Fruit fly (Drosophila melanogaster) whole organism, adult: ENCODE results near the gene CG43445.

Experiments
- CG11617 ChIP-seq: fragments of 200-800 bp; sonication (Bioruptor generic); optimal IDR thresholded peaks from 2 replicates; lab custom pipeline; 2017; ENCODE audit warnings: mild to moderate bottlenecking, missing biosample characterization, missing genetic modification reagents, missing genetic modification characterization
- CG12768 ChIP-seq: fragments of 200-800 bp; sonication (Bioruptor generic); optimal IDR thresholded peaks from 2 replicates; lab custom pipeline; 2017; ENCODE audit warnings: missing biosample characterization, missing genetic modification characterization, mild to moderate bottlenecking, moderate library complexity, missing genetic modification reagents
- CG14711 ChIP-seq: fragments of 200-800 bp; sonication (Bioruptor generic); optimal IDR thresholded peaks from 2 replicates; lab custom pipeline; 2018; ENCODE audit warnings: missing biosample characterization, mild to moderate bottlenecking, missing genetic modification characterization, moderate library complexity
- CG1620 ChIP-seq: fragments of 200-800 bp; sonication (Bioruptor generic); optimal IDR thresholded peaks from 2 replicates; lab custom pipeline; 2016; ENCODE audit warnings: missing biosample characterization, missing genetic modification characterization
- CG33017 ChIP-seq: fragments of 200-800 bp; sonication (Bioruptor generic); optimal IDR thresholded peaks from 2 replicates; lab custom pipeline; 2018; ENCODE audit warnings: missing biosample characterization, mild to moderate bottlenecking, missing genetic modification characterization, moderate library complexity
- CG5204 ChIP-seq: fragments of 200-800 bp; sonication (Bioruptor generic); optimal IDR thresholded peaks from 2 replicates; lab custom pipeline; 2016; ENCODE audit warnings: missing biosample characterization, missing genetic modification characterization
- CG7045 ChIP-seq: fragments of 200-800 bp; sonication (Bioruptor generic); optimal IDR thresholded peaks from 2 replicates; lab custom pipeline; 2017; ENCODE audit warnings: missing biosample characterization, mild to moderate bottlenecking, missing genetic modification characterization
- CG7101 ChIP-seq: fragments of 200-800 bp; sonication (Bioruptor generic); optimal IDR thresholded peaks from 2 replicates; lab custom pipeline; 2018; ENCODE audit warnings: missing biosample characterization, mild to moderate bottlenecking, missing genetic modification characterization, moderate library complexity
- Clk ChIP-seq: fragments of 200-800 bp; sonication (Bioruptor generic); optimal IDR thresholded peaks from 2 replicates; lab custom pipeline; 2017; ENCODE audit warnings: missing biosample characterization, missing genetic modification characterization
- Crg-1 ChIP-seq: fragments of 200-800 bp; sonication (Bioruptor generic); optimal IDR thresholded peaks from 2 replicates; lab custom pipeline; 2016; ENCODE audit warnings: missing biosample characterization, missing genetic modification characterization
- Hr96 ChIP-seq: fragments of 200-800 bp; sonication (Bioruptor generic); optimal IDR thresholded peaks from 2 replicates; lab custom pipeline; 2016; ENCODE audit warnings: missing biosample characterization, missing genetic modification characterization
- Mnt ChIP-seq: fragments of 200-800 bp; sonication (Bioruptor generic); optimal IDR thresholded peaks from 2 replicates; lab custom pipeline; 2016; ENCODE audit warnings: missing biosample characterization, mild to moderate bottlenecking, missing genetic modification characterization
- bab1 ChIP-seq: fragments of 200-800 bp; sonication (Bioruptor generic); optimal IDR thresholded peaks from 3 replicates; lab custom pipeline; 2019; ENCODE audit warnings: missing biosample characterization, mild to moderate bottlenecking, missing genetic modification characterization, moderate library complexity
- cic ChIP-seq: fragments of 200-800 bp; sonication (Bioruptor generic); optimal IDR thresholded peaks from 2 replicates; lab custom pipeline; 2017; ENCODE audit warnings: missing biosample characterization, mild to moderate bottlenecking, missing genetic modification characterization, moderate library complexity
- cnc ChIP-seq, 2 experiments: fragments of >200 bp; optimal IDR thresholded peaks; 2 replicates each; lab custom pipeline; 2017
- kay ChIP-seq: fragments of 200-800 bp; sonication (Bioruptor generic); peaks from one replicate; lab custom pipeline; 2016; ENCODE audit warnings: missing biosample characterization, missing genetic modification characterization, borderline replicate concordance
- ovo ChIP-seq: fragments of 200-800 bp; sonication (Bioruptor generic); optimal IDR thresholded peaks from 2 replicates; lab custom pipeline; 2016; ENCODE audit warnings: missing biosample characterization, missing genetic modification characterization
- pad ChIP-seq: fragments of 200-800 bp; sonication (Bioruptor generic); optimal IDR thresholded peaks from 3 replicates; lab custom pipeline; 2017; ENCODE audit warnings: missing biosample characterization, missing genetic modification characterization, mild to moderate bottlenecking, moderate library complexity, missing genetic modification reagents
- tj ChIP-seq: fragments of 200-800 bp; sonication (Bioruptor generic); optimal IDR thresholded peaks from 3 replicates; lab custom pipeline; 2017; ENCODE audit warnings: missing biosample characterization, mild to moderate bottlenecking, missing genetic modification characterization, moderate library complexity
- toe ChIP-seq: fragments of 200-800 bp; sonication (Bioruptor generic); optimal IDR thresholded peaks from 2 replicates; lab custom pipeline; 2016; ENCODE audit warnings: missing biosample characterization, missing genetic modification characterization

Gene CG43445

DNA sequence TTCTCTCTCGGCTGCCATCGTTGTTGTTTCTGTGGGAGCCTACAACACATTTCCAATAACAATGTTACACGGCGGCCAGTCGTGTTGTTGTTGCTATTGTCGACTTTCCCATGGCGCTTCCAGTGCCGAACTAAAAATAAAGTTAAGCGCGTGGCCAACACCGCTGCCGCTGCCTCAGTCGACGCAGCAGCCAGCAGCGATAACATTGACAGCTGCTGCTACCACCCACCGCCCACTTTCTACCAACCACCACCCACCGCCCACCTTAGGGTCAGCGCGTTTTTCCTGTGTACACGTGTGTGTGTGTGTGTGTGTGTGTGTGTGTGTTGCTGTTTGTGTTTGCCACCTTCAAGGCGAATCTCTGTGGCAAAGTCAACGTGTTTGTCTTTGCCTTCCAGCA, 10.1 kb upstream of the CG43445 start:
- TF ChIP-seq CG14711 (tag; lab: Kevin White, UChicago) (no peak), pad (GFP tag; lab: Kevin White, UChicago) (no peak), cic (GFP tag; lab: Kevin White, UChicago) (peak; percentile 42), CG7101 (tag; lab: Kevin White, UChicago) (no peak), Clk (GFP tag; lab: Kevin White, UChicago) (no peak)

DNA sequence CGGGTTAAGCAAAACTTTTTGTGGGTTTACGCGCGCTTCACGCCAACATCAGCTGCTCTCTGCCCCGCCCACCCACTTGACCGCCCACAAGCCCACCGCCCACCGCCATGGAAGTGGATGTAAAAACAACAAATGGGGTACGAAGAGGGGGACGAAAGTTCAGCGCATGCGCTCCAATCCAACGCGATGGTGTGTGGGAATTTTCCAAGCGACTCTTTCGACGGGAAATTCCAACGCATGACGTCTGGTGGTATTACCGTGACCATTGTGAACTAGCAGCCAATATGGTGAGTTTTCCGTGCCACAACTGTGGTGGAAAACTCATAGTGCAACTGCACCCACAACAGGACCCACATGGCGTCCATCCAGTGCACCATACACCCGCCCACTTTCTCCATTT, 8.9 kb upstream of the CG43445 start:
- TF ChIP-seq cic (GFP tag; lab: Kevin White, UChicago) = peak; percentile 31
- TF ChIP-seq CG7101 (tag; lab: Kevin White, UChicago) = no peak

DNA sequence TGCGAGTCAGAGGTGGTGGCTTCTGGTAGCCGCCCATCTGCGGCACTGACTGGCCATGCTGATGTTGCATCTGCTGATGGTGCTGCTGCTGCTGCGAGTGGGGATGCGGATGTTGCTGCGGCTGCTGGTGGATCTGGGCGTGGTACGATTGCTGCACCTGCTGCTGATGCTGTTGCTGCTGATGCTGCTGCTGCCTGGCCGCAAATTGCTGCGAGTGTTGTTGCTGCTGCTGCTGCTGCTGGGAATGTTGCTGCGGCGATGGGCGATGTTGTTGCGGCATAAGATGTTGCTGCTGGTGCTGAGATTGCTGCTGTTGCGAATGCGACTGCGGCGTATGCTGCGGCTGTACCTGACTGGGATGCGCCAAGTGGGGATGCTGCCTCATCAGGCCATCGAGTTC, 6.0 kb upstream of the CG43445 start:
- no peak for TF ChIP-seq tj (GFP tag; lab: Kevin White, UChicago)

DNA sequence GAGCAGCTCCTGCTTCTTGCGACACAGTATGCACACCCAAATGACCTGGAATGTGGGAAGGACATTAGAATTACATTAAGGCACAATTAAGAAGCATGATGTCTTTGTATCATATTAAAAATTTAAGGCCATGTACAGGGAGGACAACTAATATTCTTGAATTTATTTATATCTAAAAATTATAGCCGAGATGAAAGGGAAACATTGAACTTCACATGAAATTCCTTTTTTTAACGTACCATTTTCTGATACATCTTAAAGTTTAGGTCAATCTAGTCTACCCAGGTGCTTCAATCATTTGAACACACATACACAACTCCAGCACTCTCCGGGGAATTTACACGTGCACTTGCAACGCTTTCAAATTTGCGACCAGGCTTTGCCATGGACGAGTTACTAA, 5.0 kb upstream of the CG43445 start, which contains the start of gene CG12347:
Gene CG12347, plus strand, starts transcription at position 301 of the 400 bp plus-strand sequence.
- TF ChIP-seq bab1 (GFP tag; lab: Kevin White, UChicago) = no peak
- TF ChIP-seq toe (GFP tag; lab: Kevin White, UChicago) = no peak
- TF ChIP-seq cic (GFP tag; lab: Kevin White, UChicago) = no peak
- TF ChIP-seq CG5204 = no peak
- no peak for TF ChIP-seq CG1620 (GFP tag; lab: Kevin White, UChicago)
- TF ChIP-seq CG33017 (tag; lab: Kevin White, UChicago) = no peak
- TF ChIP-seq CG12768 (GFP tag; lab: Kevin White, UChicago) = no peak
- TF ChIP-seq pad (GFP tag; lab: Kevin White, UChicago) = no peak
- TF ChIP-seq ovo (GFP tag; lab: Kevin White, UChicago) = no peak
- no peak for TF ChIP-seq Mnt (GFP tag; lab: Kevin White, UChicago)
- TF ChIP-seq CG14711 (tag; lab: Kevin White, UChicago) = no peak
- TF ChIP-seq CG7101 (tag; lab: Kevin White, UChicago) = no peak
- no peak for TF ChIP-seq Crg-1
- no peak for TF ChIP-seq Clk (GFP tag; lab: Kevin White, UChicago)
- no peak for TF ChIP-seq CG11617 (GFP tag; lab: Kevin White, UChicago)
- TF ChIP-seq Hr96 (GFP tag; lab: Kevin White, UChicago) = no peak
- TF ChIP-seq cnc (optimal IDR thresholded peaks at IDR 0.05; lab: Kevin White, UChicago) = no peak

DNA sequence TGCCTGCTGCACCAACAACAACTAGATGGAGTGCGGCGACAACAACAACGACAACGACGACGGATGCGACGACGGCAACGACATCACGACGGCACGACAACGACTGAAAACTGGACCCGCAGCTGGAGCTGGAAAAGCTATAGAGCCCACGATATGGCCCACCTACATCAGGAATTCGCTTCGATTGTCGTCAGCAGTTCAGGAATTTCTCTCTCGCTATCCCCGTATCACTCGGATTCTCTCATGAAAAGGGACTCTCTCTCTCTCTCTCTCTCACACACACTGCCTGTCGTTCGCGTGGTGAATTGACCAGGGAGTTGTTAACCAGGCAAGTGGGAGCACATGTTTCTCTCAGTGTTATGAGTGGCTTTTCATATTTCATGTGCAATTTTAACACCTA, 5.3 kb downstream of the CG43445 start, which contains the start of gene Rim:
Gene Rim, minus strand, starts transcription at position 101 of the 400 bp plus-strand sequence.
- no peak for TF ChIP-seq ovo (GFP tag; lab: Kevin White, UChicago)
- TF ChIP-seq CG1620 (GFP tag; lab: Kevin White, UChicago) = no peak
- no peak for TF ChIP-seq CG33017 (tag; lab: Kevin White, UChicago)
- TF ChIP-seq Mnt (GFP tag; lab: Kevin White, UChicago) = no peak
- TF ChIP-seq Clk (GFP tag; lab: Kevin White, UChicago) = no peak
- no peak for TF ChIP-seq CG11617 (GFP tag; lab: Kevin White, UChicago)
- no peak for TF ChIP-seq CG12768 (GFP tag; lab: Kevin White, UChicago)
- no peak for TF ChIP-seq kay

DNA sequence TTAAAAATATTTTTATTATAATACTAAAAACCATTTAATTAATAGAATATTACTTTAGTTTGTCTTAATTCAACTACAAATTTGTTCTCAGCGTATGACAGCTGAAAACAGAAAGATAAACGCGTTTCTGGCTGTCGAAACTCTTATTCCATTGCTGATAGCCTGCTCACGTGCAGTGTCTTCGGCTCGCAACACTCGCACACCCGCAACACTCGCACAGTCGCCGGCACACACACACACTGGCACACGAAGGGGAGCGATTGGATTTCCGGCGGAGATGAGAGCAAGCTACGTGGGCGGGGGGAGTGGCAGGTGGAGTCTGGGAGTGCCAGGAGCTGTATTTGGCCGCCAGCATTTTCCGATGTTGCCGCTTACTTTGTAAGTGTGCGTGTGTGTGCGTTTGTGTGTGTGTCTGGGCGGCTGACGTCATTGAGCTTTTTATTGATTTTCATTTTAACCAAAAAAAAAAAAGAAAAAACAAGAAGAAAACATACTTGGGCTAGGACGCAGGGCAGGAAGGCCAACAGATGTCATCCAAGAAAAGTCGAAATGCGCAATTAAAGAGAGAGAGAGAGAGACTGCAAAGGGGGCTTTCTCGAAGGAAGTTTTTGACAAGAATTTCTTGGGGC, 6.8 kb downstream of the CG43445 start:
- TF ChIP-seq pad (GFP tag; lab: Kevin White, UChicago) (no peak), CG12768 (GFP tag; lab: Kevin White, UChicago) (no peak), Mnt (GFP tag; lab: Kevin White, UChicago) (no peak)

DNA sequence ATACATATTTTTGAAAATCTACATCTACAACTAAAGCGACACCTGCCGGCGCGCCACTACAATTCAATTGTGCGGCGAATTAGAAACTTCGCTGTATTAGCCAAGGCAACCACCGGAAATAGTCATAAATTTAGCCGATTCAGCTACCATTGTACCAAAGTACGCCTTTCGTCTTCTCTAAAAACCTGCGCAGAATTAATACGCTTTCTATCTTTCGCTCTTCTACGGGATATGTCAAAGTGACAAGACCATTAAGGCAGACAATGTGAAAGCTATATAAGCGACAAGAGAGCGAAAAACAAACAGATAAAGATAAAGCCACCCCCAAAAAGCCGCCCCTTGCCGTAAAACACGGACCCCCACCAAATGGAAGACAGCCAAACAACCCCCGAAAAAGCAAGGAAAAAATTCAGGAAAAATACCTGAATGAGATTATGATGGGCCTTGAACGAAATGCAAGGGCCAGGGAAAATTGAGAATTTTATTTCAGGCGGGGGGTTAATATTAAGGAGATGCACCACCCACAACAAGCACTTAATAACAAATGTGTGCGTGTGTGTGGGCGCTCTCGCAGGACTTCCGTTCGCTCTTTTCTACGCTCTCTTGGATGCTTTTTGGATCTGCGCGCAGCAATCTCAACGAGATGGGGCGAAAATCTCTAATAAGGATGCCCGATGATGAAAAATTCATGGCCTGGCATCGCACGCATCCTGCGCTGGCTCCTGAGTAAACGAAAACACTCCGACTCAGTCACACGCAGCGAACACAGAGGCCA, 8.1 kb downstream of the CG43445 start, which contains the start of gene cpo:
Gene cpo, plus strand, starts transcription at position 725 of the 775 bp plus-strand sequence.
- TF ChIP-seq CG1620 (GFP tag; lab: Kevin White, UChicago) (no peak), CG12768 (GFP tag; lab: Kevin White, UChicago) (peak; percentile 72), CG7101 (tag; lab: Kevin White, UChicago) (peak; percentile 71), Crg-1 (no peak), CG14711 (tag; lab: Kevin White, UChicago) (peak; percentile 35), toe (GFP tag; lab: Kevin White, UChicago) (peak; percentile 56), pad (GFP tag; lab: Kevin White, UChicago) (peak; percentile 53), CG5204 (peak; percentile 74), kay (no peak), CG7045 (peak; percentile 87), Mnt (GFP tag; lab: Kevin White, UChicago) (peak; percentile 37), tj (GFP tag; lab: Kevin White, UChicago) (peak; percentile 18), Hr96 (GFP tag; lab: Kevin White, UChicago) (peak; percentile 69), cnc (optimal IDR thresholded peaks at IDR 0.05; lab: Kevin White, UChicago) (no peak), CG11617 (GFP tag; lab: Kevin White, UChicago) (peak; percentile 60), ovo (GFP tag; lab: Kevin White, UChicago) (peak; percentile 62), cic (GFP tag; lab: Kevin White, UChicago) (peak; percentile 58), CG33017 (tag; lab: Kevin White, UChicago) (peak; percentile 55)
